Worm (Caenorhabditis elegans) whole organism, early embryonic: ENCODE measurements around the gene cyp-25A3.

Experiments used
- F13C5.2 ChIP-seq: sonication (generic microtip); optimal IDR thresholded peaks from 2 replicates; lab custom pipeline; 2017; ENCODE audit warnings: mild to moderate bottlenecking, missing genetic modification characterization, inconsistent platforms, missing compliant biosample characterization
- aly-1 ChIP-seq: sonication (generic microtip); optimal IDR thresholded peaks from 2 replicates; lab custom pipeline; 2016; ENCODE audit warnings: missing genetic modification characterization, missing compliant biosample characterization
- ama-1 ChIP-seq: fragments of 150-350 bp; optimal IDR thresholded peaks from 2 replicates; lab custom pipeline; 2014
- ceh-36 ChIP-seq: sonication (generic microtip); optimal IDR thresholded peaks from 2 replicates; lab custom pipeline; 2016; ENCODE audit warnings: missing genetic modification characterization, inconsistent platforms, missing compliant biosample characterization
- hnd-1 ChIP-seq: sonication (generic microtip); optimal IDR thresholded peaks from 2 replicates; lab custom pipeline; 2016; ENCODE audit warnings: missing genetic modification characterization, missing compliant biosample characterization
- scrt-1 ChIP-seq: fragments of 200-800 bp; sonication (Bioruptor generic); IDR thresholded peaks from 2 replicates; pipeline ENCODE4 v1.3.6; 2022; ENCODE audit warnings: missing genetic modification characterization, missing compliant biosample characterization
- sea-1 ChIP-seq: fragments of 200-800 bp; sonication (Bioruptor generic); conservative IDR thresholded peaks from 2 replicates; pipeline ENCODE4 v1.3.6; 2022; ENCODE audit warnings: missing genetic modification characterization, missing compliant biosample characterization
- tbx-37 ChIP-seq: fragments of 200-800 bp; sonication (Bioruptor generic); conservative IDR thresholded peaks from 2 replicates; pipeline ENCODE4 v1.3.6; 2022; ENCODE audit warnings: missing genetic modification reagents, missing genetic modification characterization, missing compliant biosample characterization

ce11 chrIII:3834800-3835271 lies 4.7 kb downstream of the cyp-25A3 start, which contains the start of gene cyp-25A2:
- TF ChIP-seq scrt-1 (GFP tag; lab: Robert Waterston, UW) (no peak), sea-1 (no peak), aly-1 (tag; lab: Kevin White, UChicago) (no peak), ceh-36 (tag; lab: Kevin White, UChicago) (no peak), ama-1 (no peak), F13C5.2 (no peak), tbx-37 (GFP tag; lab: Robert Waterston, UW) (no peak), hnd-1 (tag; lab: Kevin White, UChicago) (no peak)
